Fruit fly (Drosophila melanogaster) whole organism, prepupa: ENCODE results near the gene Trs20.

Source experiments
- Blimp-1 ChIP-seq: fragments of 200-800 bp; sonication (Bioruptor generic); optimal IDR thresholded peaks from 3 replicates; lab custom pipeline; 2017; ENCODE audit warnings: missing biosample characterization, missing genetic modification characterization, mild to moderate bottlenecking, moderate library complexity, missing genetic modification reagents
- CG8632 ChIP-seq: fragments of 200-800 bp; sonication (Bioruptor generic); optimal IDR thresholded peaks from 3 replicates; lab custom pipeline; 2016; ENCODE audit warnings: missing biosample characterization, missing genetic modification characterization
- Hr39 ChIP-seq: fragments of 200-800 bp; sonication (Bioruptor generic); optimal IDR thresholded peaks from 2 replicates; lab custom pipeline; 2016; ENCODE audit warnings: missing biosample characterization, missing genetic modification characterization
- OdsH ChIP-seq: fragments of 200-800 bp; sonication (Bioruptor generic); optimal IDR thresholded peaks from 3 replicates; lab custom pipeline; 2016; ENCODE audit warnings: missing biosample characterization, missing genetic modification characterization
- fd85E ChIP-seq: fragments of 200-800 bp; sonication (Bioruptor generic); optimal IDR thresholded peaks from 3 replicates; lab custom pipeline; 2016; ENCODE audit warnings: missing biosample characterization, missing genetic modification characterization

- TF ChIP-seq OdsH (GFP tag; lab: Kevin White, UChicago), result peak; percentile 67
- peak; percentile 50 for TF ChIP-seq Hr39 (GFP tag; lab: Kevin White, UChicago)
- TF ChIP-seq CG8632 (GFP tag; lab: Kevin White, UChicago), result peak; percentile 59
- TF ChIP-seq fd85E (GFP tag; lab: Kevin White, UChicago), result no peak
- TF ChIP-seq Blimp-1 (GFP tag; lab: Kevin White, UChicago), result no peak
These were observed 45.1 kb upstream of the Trs20 start for dm6 chr3L:16176492-16176891.
